Worm (Caenorhabditis elegans) whole organism, young adult: ENCODE results near the gene C31H2.4.
A peak's percentile ranks its signal among the peaks of the same experiment; 100 is the strongest.

ENCODE experiments used
- B0035.1 ChIP-seq: sonication (generic microtip); optimal IDR thresholded peaks from 2 replicates; lab custom pipeline; 2016; ENCODE audit warnings: missing genetic modification characterization, mild to moderate bottlenecking, missing compliant biosample characterization, missing genotype, missing genetic modification reagents
- C17E4.6 ChIP-seq: fragments of 200-800 bp; sonication (Bioruptor generic); IDR thresholded peaks from 2 replicates; pipeline ENCODE4 v1.3.6; 2022; ENCODE audit warnings: missing genetic modification reagents, missing genetic modification characterization, missing compliant biosample characterization
- F10E7.11 ChIP-seq: sonication (generic microtip); optimal IDR thresholded peaks from 2 replicates; lab custom pipeline; 2017; ENCODE audit warnings: mild to moderate bottlenecking, missing genetic modification characterization, moderate library complexity, missing compliant biosample characterization
- F37B4.10 ChIP-seq: fragments of 200-800 bp; sonication (Bioruptor generic); IDR thresholded peaks from 2 replicates; pipeline ENCODE4 v1.3.6; 2022; ENCODE audit warnings: missing genetic modification characterization, missing compliant biosample characterization
- F52B5.7 ChIP-seq: sonication (generic microtip); optimal IDR thresholded peaks from 2 replicates; lab custom pipeline; 2016; ENCODE audit warnings: mild to moderate bottlenecking, missing genetic modification characterization, missing compliant biosample characterization
- F57C9.4 ChIP-seq: sonication (generic microtip); optimal IDR thresholded peaks from 2 replicates; lab custom pipeline; 2017; ENCODE audit warnings: mild to moderate bottlenecking, missing genetic modification characterization, missing compliant biosample characterization
- T07F8.4 ChIP-seq: sonication (generic microtip); optimal IDR thresholded peaks from 2 replicates; lab custom pipeline; 2016; ENCODE audit warnings: mild to moderate bottlenecking, missing genetic modification characterization, moderate library complexity, missing compliant biosample characterization
- Y56A3A.18 ChIP-seq: fragments of 200-800 bp; sonication (Bioruptor generic); IDR thresholded peaks from 2 replicates; pipeline ENCODE4 v1.3.6; 2022; ENCODE audit warnings: missing genetic modification reagents, missing genetic modification characterization, missing compliant biosample characterization
- Y95B8A.8 ChIP-seq: fragments of 200-800 bp; sonication (Bioruptor generic); IDR thresholded peaks from 2 replicates; pipeline ENCODE4 v1.3.6; 2022; ENCODE audit warnings: missing genetic modification reagents, missing genetic modification characterization, missing compliant biosample characterization
- ZK185.1 ChIP-seq: sonication (generic microtip); optimal IDR thresholded peaks from 2 replicates; lab custom pipeline; 2016; ENCODE audit warnings: mild to moderate bottlenecking, missing genetic modification characterization, missing compliant biosample characterization; ENCODE audit not compliant: poor library complexity, severe bottlenecking
- ama-1 ChIP-seq, 3 experiments: fragments of 150-350 bp in 1 of 3; sonication (generic microtip) in 2 of 3; optimal IDR thresholded peaks; 2 replicates each; lab custom pipeline; 2014 to 2018; ENCODE audit warnings: missing biosample characterization in 2 of 3, missing genetic modification characterization in 2 of 3, missing genetic modification reagents in 2 of 3
- aptf-3 ChIP-seq: fragments of 200-800 bp; sonication (Bioruptor generic); IDR thresholded peaks from 2 replicates; pipeline ENCODE4 v1.3.6; 2022; ENCODE audit warnings: missing genetic modification characterization, missing compliant biosample characterization
- bed-1 ChIP-seq: fragments of 200-800 bp; sonication (Bioruptor generic); IDR thresholded peaks from 2 replicates; pipeline ENCODE4 v1.3.6; 2022; ENCODE audit warnings: missing genetic modification reagents, missing genetic modification characterization, missing compliant biosample characterization
- ccch-3 ChIP-seq: fragments of 200-800 bp; sonication (Bioruptor generic); optimal IDR thresholded peaks from 2 replicates; lab custom pipeline; 2018; ENCODE audit warnings: mild to moderate bottlenecking, missing genetic modification characterization, missing compliant biosample characterization
- cebp-1 ChIP-seq, 2 experiments: fragments of 200-800 bp in 1 of 2; sonication (Bioruptor generic) in 1 of 2; sonication (generic microtip) in 1 of 2; IDR thresholded peaks in 1 of 2; optimal IDR thresholded peaks in 1 of 2; 2 replicates each; pipeline versions ENCODE4 v1.3.6 to Lab custom; 2017 to 2022; ENCODE audit warnings: missing compliant biosample characterization in 2 of 2, missing genetic modification characterization in 2 of 2, mild to moderate bottlenecking in 1 of 2, missing genetic modification reagents in 1 of 2, moderate library complexity in 1 of 2
- cebp-2 ChIP-seq: fragments of 200-800 bp; sonication (Bioruptor generic); IDR thresholded peaks from 2 replicates; pipeline ENCODE4 v1.3.6; 2022; ENCODE audit warnings: missing genetic modification characterization, missing compliant biosample characterization
- ceh-27 ChIP-seq: fragments of 200-800 bp; sonication (Bioruptor generic); optimal IDR thresholded peaks from 2 replicates; lab custom pipeline; 2018; ENCODE audit warnings: mild to moderate bottlenecking, missing genetic modification characterization, moderate library complexity, missing compliant biosample characterization
- ceh-91 ChIP-seq: fragments of 200-800 bp; sonication (Bioruptor generic); IDR thresholded peaks from 2 replicates; pipeline ENCODE4 v1.3.6; 2022; ENCODE audit warnings: missing genetic modification reagents, missing genetic modification characterization, missing compliant biosample characterization
- dox-1 ChIP-seq: fragments of 200-800 bp; sonication (Bioruptor generic); IDR thresholded peaks from 2 replicates; pipeline ENCODE4 v1.3.6; 2022; ENCODE audit warnings: missing genetic modification reagents, missing genetic modification characterization, missing compliant biosample characterization
- egl-18 ChIP-seq: fragments of 200-800 bp; sonication (Bioruptor generic); IDR thresholded peaks from 2 replicates; pipeline ENCODE4 v1.3.6; 2022; ENCODE audit warnings: missing genetic modification reagents, missing genetic modification characterization, missing compliant biosample characterization
- egl-44 ChIP-seq: fragments of 200-800 bp; sonication (Bioruptor generic); IDR thresholded peaks from 2 replicates; pipeline ENCODE4 v1.3.6; 2022; ENCODE audit warnings: missing genetic modification reagents, missing genetic modification characterization, missing compliant biosample characterization
- fkh-3 ChIP-seq: sonication (generic microtip); optimal IDR thresholded peaks from 2 replicates; lab custom pipeline; 2016; ENCODE audit warnings: mild to moderate bottlenecking, missing genetic modification characterization, missing compliant biosample characterization
- gei-17 ChIP-seq: fragments of 200-800 bp; sonication (Bioruptor generic); optimal IDR thresholded peaks from 2 replicates; lab custom pipeline; 2018; ENCODE audit warnings: mild to moderate bottlenecking, missing genetic modification characterization, missing compliant biosample characterization
- hlh-12 ChIP-seq: sonication (generic microtip); optimal IDR thresholded peaks from 2 replicates; lab custom pipeline; 2016; ENCODE audit warnings: missing genetic modification characterization, missing compliant biosample characterization
- hmg-1.2 ChIP-seq: fragments of 200-800 bp; sonication (Bioruptor generic); IDR thresholded peaks from 2 replicates; pipeline ENCODE4 v1.3.6; 2022; ENCODE audit warnings: missing genetic modification reagents, missing genetic modification characterization, missing compliant biosample characterization
- hmg-20 ChIP-seq: fragments of 200-800 bp; sonication (Bioruptor generic); IDR thresholded peaks from 2 replicates; pipeline ENCODE4 v1.3.6; 2022; ENCODE audit warnings: missing genetic modification reagents, missing genetic modification characterization, missing compliant biosample characterization
- hrde-1 ChIP-seq: sonication (generic microtip); optimal IDR thresholded peaks from 2 replicates; lab custom pipeline; 2016; ENCODE audit warnings: missing genetic modification characterization, mild to moderate bottlenecking, missing compliant biosample characterization, moderate library complexity, missing genotype, missing genetic modification reagents, borderline replicate concordance
- hsf-1 ChIP-seq: fragments of 200-800 bp; sonication (Bioruptor generic); IDR thresholded peaks from 2 replicates; pipeline ENCODE4 v1.3.6; 2022; ENCODE audit warnings: missing genetic modification reagents, missing genetic modification characterization, missing compliant biosample characterization
- lag-1 ChIP-seq: fragments of 200-800 bp; sonication (Bioruptor generic); IDR thresholded peaks from 2 replicates; pipeline ENCODE4 v1.3.6; 2022; ENCODE audit warnings: missing genetic modification reagents, missing genetic modification characterization, missing compliant biosample characterization
- let-526 ChIP-seq: fragments of 200-800 bp; sonication (Bioruptor generic); IDR thresholded peaks from 2 replicates; pipeline ENCODE4 v1.3.6; 2022; ENCODE audit warnings: missing genetic modification reagents, missing genetic modification characterization, missing compliant biosample characterization
- lin-26 ChIP-seq: fragments of 200-800 bp; sonication (Bioruptor generic); IDR thresholded peaks from 2 replicates; pipeline ENCODE4 v1.3.6; 2022; ENCODE audit warnings: missing genetic modification reagents, missing genetic modification characterization, missing compliant biosample characterization
- lin-35 ChIP-seq, 3 experiments: fragments of 150-350 bp in 2 of 3; sonication (generic microtip) in 1 of 3; optimal IDR thresholded peaks; 2 replicates each; lab custom pipeline; 2014 to 2018; ENCODE audit warnings: missing biosample characterization in 3 of 3, missing genetic modification characterization in 3 of 3, missing genetic modification reagents in 3 of 3
- lsl-1 ChIP-seq: fragments of 200-800 bp; sonication (Bioruptor generic); optimal IDR thresholded peaks from 2 replicates; lab custom pipeline; 2018; ENCODE audit warnings: mild to moderate bottlenecking, missing genetic modification characterization, moderate library complexity, missing compliant biosample characterization
- madf-10 ChIP-seq: sonication (generic microtip); optimal IDR thresholded peaks from 2 replicates; lab custom pipeline; 2016; ENCODE audit warnings: mild to moderate bottlenecking, missing genetic modification characterization, missing compliant biosample characterization
- madf-3 ChIP-seq: fragments of 200-800 bp; sonication (Bioruptor generic); IDR thresholded peaks from 2 replicates; pipeline ENCODE4 v1.3.6; 2022; ENCODE audit warnings: missing genetic modification reagents, missing genetic modification characterization, missing compliant biosample characterization
- mes-4 ChIP-seq: sonication (generic microtip); optimal IDR thresholded peaks from 2 replicates; lab custom pipeline; 2016; ENCODE audit warnings: missing genotype, missing genetic modification characterization, missing compliant biosample characterization
- nhr-120 ChIP-seq: fragments of 200-800 bp; sonication (Bioruptor generic); IDR thresholded peaks from 2 replicates; pipeline ENCODE4 v1.3.6; 2022; ENCODE audit warnings: missing genetic modification characterization, missing compliant biosample characterization
- nhr-80 ChIP-seq: sonication (generic microtip); optimal IDR thresholded peaks from 2 replicates; lab custom pipeline; 2016; ENCODE audit warnings: missing genetic modification characterization, missing compliant biosample characterization
- sea-2 ChIP-seq: fragments of 200-800 bp; sonication (Bioruptor generic); IDR thresholded peaks from 2 replicates; pipeline ENCODE4 v1.3.6; 2022; ENCODE audit warnings: missing genetic modification characterization, missing compliant biosample characterization
- snpc-1.3 ChIP-seq: sonication (generic microtip); optimal IDR thresholded peaks from 2 replicates; lab custom pipeline; 2017; ENCODE audit warnings: missing genetic modification characterization, mild to moderate bottlenecking, missing compliant biosample characterization, antibody characterized with exemption, moderate library complexity, missing genotype, missing genetic modification reagents; ENCODE audit not compliant: insufficient read depth
- snpc-3.4 ChIP-seq: sonication (generic microtip); optimal IDR thresholded peaks from 2 replicates; lab custom pipeline; 2017; ENCODE audit warnings: missing genetic modification characterization, mild to moderate bottlenecking, missing compliant biosample characterization, antibody characterized with exemption, moderate library complexity, missing genotype, missing genetic modification reagents
- somi-1 ChIP-seq: fragments of 200-800 bp; sonication (Bioruptor generic); optimal IDR thresholded peaks from 2 replicates; lab custom pipeline; 2018; ENCODE audit warnings: mild to moderate bottlenecking, missing genetic modification characterization, missing compliant biosample characterization
- xnd-1 ChIP-seq: sonication (generic microtip); optimal IDR thresholded peaks from 2 replicates; lab custom pipeline; 2016; ENCODE audit warnings: missing genotype, missing genetic modification reagents, missing genetic modification characterization, missing compliant biosample characterization
- zfh-2 ChIP-seq: fragments of 200-800 bp; sonication (Bioruptor generic); conservative IDR thresholded peaks from 2 replicates; pipeline ENCODE4 v1.3.6; 2022; ENCODE audit warnings: missing genetic modification reagents, missing genetic modification characterization, missing compliant biosample characterization
- ztf-18 ChIP-seq: sonication (generic microtip); optimal IDR thresholded peaks from 2 replicates; lab custom pipeline; 2016; ENCODE audit warnings: missing genotype, mild to moderate bottlenecking, missing genetic modification characterization, missing compliant biosample characterization
- ztf-26 ChIP-seq: sonication (generic microtip); optimal IDR thresholded peaks from 2 replicates; lab custom pipeline; 2017; ENCODE audit warnings: missing genetic modification characterization, missing compliant biosample characterization
- ztf-28 ChIP-seq: fragments of 200-800 bp; sonication (Bioruptor generic); IDR thresholded peaks from 2 replicates; pipeline ENCODE4 v1.3.6; 2022; ENCODE audit warnings: missing genetic modification reagents, missing genetic modification characterization, missing compliant biosample characterization

The C31H2.4 gene

ce11 chrX:5119686-5120085, 39.8 kb downstream of the C31H2.4 start:
- TF ChIP-seq Y56A3A.18 (GFP tag; lab: Robert Waterston, UW) (no peak), hlh-12 (tag; lab: Kevin White, UChicago) (no peak), gei-17 (GFP tag; lab: Kevin White, UChicago) (no peak), B0035.1 (tag; lab: Kevin White, UChicago) (no peak), nhr-120 (GFP tag; lab: Robert Waterston, UW) (no peak), lin-35 (GFP tag; optimal IDR thresholded peaks at IDR 0.05; lab: Kevin White, UChicago) (no peak), madf-10 (tag; lab: Kevin White, UChicago) (no peak), F10E7.11 (tag; lab: Kevin White, UChicago) (no peak), Y95B8A.8 (GFP tag; lab: Robert Waterston, UW) (no peak), mes-4 (tag; lab: Kevin White, UChicago) (no peak), fkh-3 (no peak), F37B4.10 (GFP tag; lab: Robert Waterston, UW) (no peak), egl-44 (no peak), lsl-1 (GFP tag; lab: Kevin White, UChicago) (no peak), let-526 (no peak), somi-1 (GFP tag; lab: Kevin White, UChicago) (no peak), hmg-20 (GFP tag; lab: Robert Waterston, UW) (no peak), lag-1 (GFP tag; lab: Robert Waterston, UW) (no peak), snpc-1.3 (tag; lab: Kevin White, UChicago) (no peak), F52B5.7 (tag; lab: Kevin White, UChicago) (no peak)

ce11 chrX:5119246-5119645, 40.2 kb downstream of the C31H2.4 start:
- TF ChIP-seq hrde-1 (no peak), dox-1 (peak; percentile 39; the same call in 1 of the 2 replicates), madf-10 (tag; lab: Kevin White, UChicago) (no peak), ceh-27 (GFP tag; lab: Kevin White, UChicago) (peak; percentile 12), aptf-3 (GFP tag; lab: Robert Waterston, UW) (no peak), hmg-20 (GFP tag; lab: Robert Waterston, UW) (no peak), T07F8.4 (no peak), xnd-1 (tag; lab: Kevin White, UChicago) (no peak), gei-17 (GFP tag; lab: Kevin White, UChicago) (peak; percentile 16), hsf-1 (no peak), ceh-91 (GFP tag; lab: Robert Waterston, UW) (no peak), ccch-3 (no peak), ZK185.1 (tag; lab: Kevin White, UChicago) (no peak), hmg-1.2 (GFP tag; lab: Robert Waterston, UW) (peak; percentile 61; the same call in 1 of the 2 replicates), hlh-12 (tag; lab: Kevin White, UChicago) (no peak), F57C9.4 (tag; lab: Kevin White, UChicago) (no peak), egl-18 (GFP tag; lab: Robert Waterston, UW) (no peak), ztf-18 (tag; lab: Kevin White, UChicago) (no peak), snpc-3.4 (tag; lab: Kevin White, UChicago) (no peak), ztf-26 (peak; percentile 72), lin-26 (GFP tag; lab: Robert Waterston, UW) (peak; percentile 64; the same call in 1 of the 2 replicates), B0035.1 (tag; lab: Kevin White, UChicago) (no peak), cebp-1 (GFP tag; IDR thresholded peaks at IDR 0.05; lab: Robert Waterston, UW) (no peak), cebp-1 (tag; optimal IDR thresholded peaks at IDR 0.05; lab: Kevin White, UChicago) (peak; percentile 35), ztf-28 (GFP tag; lab: Robert Waterston, UW) (no peak), bed-1 (GFP tag; lab: Robert Waterston, UW) (0 out of 2 replicates have a peak, but pooled peaks have one; percentile 45), zfh-2 (peak; percentile 71), C17E4.6 (GFP tag; lab: Robert Waterston, UW) (no peak), sea-2 (no peak), madf-3 (GFP tag; lab: Robert Waterston, UW) (no peak), cebp-2 (GFP tag; lab: Robert Waterston, UW) (no peak), nhr-80 (peak; percentile 49), ama-1 (optimal IDR thresholded peaks at IDR 0.05; lab: Kevin White, UChicago) (no peak), ama-1 (GFP tag; optimal IDR thresholded peaks at IDR 0.05; lab: Kevin White, UChicago) (no peak)
